Fruit fly (Drosophila melanogaster): Measurements from ENCODE around the gene CG15286.

Gene CG15286

DNA sequence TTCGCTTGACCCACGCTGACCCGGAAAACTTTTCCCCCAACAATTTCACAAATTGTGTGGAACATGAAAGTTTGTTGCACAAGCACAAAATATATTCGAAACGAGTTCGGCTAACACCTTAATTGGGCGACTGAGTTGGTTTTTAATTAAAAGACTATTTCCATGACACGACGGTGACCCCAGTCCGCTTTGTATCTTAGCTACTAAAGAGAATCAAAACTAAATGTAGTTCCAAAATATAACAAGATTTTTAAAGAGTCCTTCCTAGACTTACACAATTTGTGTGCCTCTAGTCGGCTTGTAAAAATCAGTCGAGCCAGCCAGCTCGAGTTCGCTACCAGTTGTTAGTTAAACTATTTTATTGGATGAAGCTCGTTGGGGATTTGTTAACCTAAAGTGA, at the start of gene CG15286:
CG15286 (plus strand) TSS at position 301 of the 400 bp plus-strand sequence.
- no peak for TF ChIP-seq h (optimal IDR thresholded peaks at IDR 0.05)
- no peak for TF ChIP-seq Sin3A (optimal IDR thresholded peaks at IDR 0.05)
- no peak for TF ChIP-seq insv (optimal IDR thresholded peaks at IDR 0.05)
- no peak for TF ChIP-seq ttk (optimal IDR thresholded peaks at IDR 0.05)
- no peak for TF ChIP-seq psq (optimal IDR thresholded peaks at IDR 0.05)
- no peak for TF ChIP-seq Myc (optimal IDR thresholded peaks at IDR 0.05)

DNA sequence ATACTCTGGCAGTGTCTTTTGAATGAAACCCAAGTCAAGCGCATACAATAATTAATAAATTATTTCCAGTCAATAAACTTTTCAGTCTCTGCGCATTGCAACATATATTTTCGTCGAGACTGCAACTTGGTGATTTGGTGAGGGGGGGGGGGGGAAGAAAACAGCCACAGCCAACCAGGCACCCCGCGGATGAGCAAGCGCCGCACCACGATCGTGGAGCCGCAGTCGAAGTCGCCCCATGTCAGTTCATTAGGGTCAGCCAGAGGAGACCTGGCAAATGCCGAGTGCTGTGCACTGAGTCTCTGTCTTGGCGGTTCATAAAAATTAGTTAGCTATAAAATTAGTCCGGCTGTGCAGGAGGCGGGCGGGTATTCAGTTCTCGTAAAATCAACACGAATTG, 45.3 kb upstream of the CG15286 start:
- TF ChIP-seq Myc (optimal IDR thresholded peaks at IDR 0.05) (no peak), ttk (optimal IDR thresholded peaks at IDR 0.05) (no peak), h (optimal IDR thresholded peaks at IDR 0.05) (no peak), insv (optimal IDR thresholded peaks at IDR 0.05) (no peak), Sin3A (optimal IDR thresholded peaks at IDR 0.05) (no peak), psq (optimal IDR thresholded peaks at IDR 0.05) (no peak)

DNA sequence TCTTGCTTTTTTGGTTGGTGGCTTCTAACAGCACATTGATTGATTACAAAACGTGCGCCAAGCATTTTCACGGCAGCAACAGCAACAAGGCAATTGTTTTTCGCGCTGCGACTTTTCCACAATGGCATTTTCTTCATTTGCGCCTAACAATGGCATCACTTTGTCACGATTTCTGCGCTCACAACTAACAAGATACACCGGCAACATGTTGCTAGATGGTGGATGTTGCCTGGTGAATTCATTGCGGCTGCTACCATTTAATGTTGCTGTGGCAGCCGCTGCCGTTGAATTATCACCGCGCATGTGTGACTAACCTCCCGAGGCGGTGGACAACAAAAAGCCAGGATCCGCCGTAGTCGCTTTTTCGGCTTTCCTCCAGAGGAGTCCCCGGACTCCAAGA, 44.1 kb upstream of the CG15286 start:
- no peak for TF ChIP-seq Myc (optimal IDR thresholded peaks at IDR 0.05)
- no peak for TF ChIP-seq h (optimal IDR thresholded peaks at IDR 0.05)
- TF ChIP-seq Sin3A (optimal IDR thresholded peaks at IDR 0.05), result no peak
- TF ChIP-seq insv (optimal IDR thresholded peaks at IDR 0.05), result no peak
- TF ChIP-seq psq (optimal IDR thresholded peaks at IDR 0.05), result no peak
- TF ChIP-seq ttk (optimal IDR thresholded peaks at IDR 0.05), result no peak

DNA sequence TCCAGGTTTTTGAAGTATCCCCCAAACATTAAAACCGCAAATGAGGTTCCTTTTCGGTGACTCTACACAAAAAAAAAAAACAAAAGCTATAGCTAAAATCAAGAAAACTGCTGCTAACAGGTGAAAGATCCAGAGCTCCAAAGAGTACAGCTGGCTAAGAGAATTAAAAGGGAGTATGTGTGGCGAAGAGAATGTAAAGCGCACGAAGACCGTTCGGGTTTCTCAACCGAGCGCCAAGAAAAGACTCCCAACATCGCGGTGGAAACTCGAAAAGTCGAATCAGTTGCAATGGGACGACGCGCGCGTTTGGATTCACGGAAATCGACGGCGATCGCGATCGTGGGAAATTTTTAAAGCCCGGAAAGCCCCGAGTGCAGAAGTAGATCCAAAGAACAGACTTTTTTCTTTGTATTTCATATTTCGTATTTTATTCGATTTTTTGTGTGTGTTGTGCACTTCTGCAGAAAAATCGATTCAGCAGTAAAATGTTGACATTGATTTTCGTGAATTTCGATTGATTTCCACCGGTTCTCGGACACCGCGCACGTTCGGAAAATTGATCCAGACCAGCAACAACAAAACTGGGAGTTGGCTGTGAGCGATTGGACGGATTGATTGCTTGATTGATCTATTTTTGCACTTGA, 37.2 kb upstream of the CG15286 start:
- TF ChIP-seq ttk (optimal IDR thresholded peaks at IDR 0.05) (no peak), Myc (optimal IDR thresholded peaks at IDR 0.05) (no peak), insv (optimal IDR thresholded peaks at IDR 0.05) (no peak), psq (optimal IDR thresholded peaks at IDR 0.05) (no peak), Sin3A (optimal IDR thresholded peaks at IDR 0.05) (no peak), h (optimal IDR thresholded peaks at IDR 0.05) (no peak)

DNA sequence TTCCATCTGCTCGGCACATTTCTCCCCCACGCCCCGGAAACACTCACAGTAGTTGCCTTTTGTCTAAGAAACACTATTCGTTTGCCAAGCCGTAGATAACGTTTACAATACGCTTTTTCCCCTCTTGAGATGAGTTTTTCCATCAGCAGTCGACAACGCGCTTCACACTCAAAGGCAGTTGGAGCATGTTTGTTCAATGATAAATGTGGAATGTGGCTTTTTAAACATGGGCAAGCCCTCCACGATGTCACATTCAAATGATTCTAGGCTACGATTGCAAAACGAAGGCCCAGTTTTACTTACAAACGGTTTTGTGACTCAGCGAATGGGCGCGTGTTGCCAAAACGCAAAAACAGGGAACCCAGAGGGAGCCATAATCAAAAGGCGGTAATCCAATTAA, 35.6 kb upstream of the CG15286 start:
- no peak for TF ChIP-seq h (optimal IDR thresholded peaks at IDR 0.05)
- TF ChIP-seq Myc (optimal IDR thresholded peaks at IDR 0.05), result no peak
- no peak for TF ChIP-seq ttk (optimal IDR thresholded peaks at IDR 0.05)
- TF ChIP-seq insv (optimal IDR thresholded peaks at IDR 0.05), result no peak
- TF ChIP-seq Sin3A (optimal IDR thresholded peaks at IDR 0.05), result no peak
- TF ChIP-seq psq (optimal IDR thresholded peaks at IDR 0.05), result no peak

DNA sequence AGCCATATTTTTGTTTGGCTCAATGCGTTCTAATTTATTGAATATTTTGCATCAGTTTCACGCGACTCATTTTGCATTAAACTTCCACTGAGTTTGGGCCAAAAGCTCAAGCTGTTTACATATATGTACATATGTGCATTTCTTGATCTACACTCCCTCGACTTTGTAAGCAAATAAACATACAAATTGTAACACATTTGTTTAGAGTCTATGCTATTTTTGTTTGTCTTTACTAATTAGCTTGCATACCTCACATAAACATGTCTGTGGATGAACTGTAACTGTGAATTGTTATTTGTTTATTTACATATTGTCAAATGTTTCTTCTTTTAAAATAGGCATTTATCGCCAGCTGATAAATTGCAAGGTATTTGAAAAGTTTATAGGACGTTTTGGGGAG, 30.5 kb upstream of the CG15286 start:
- TF ChIP-seq ttk (optimal IDR thresholded peaks at IDR 0.05) (no peak), Sin3A (optimal IDR thresholded peaks at IDR 0.05) (no peak), psq (optimal IDR thresholded peaks at IDR 0.05) (no peak), Myc (optimal IDR thresholded peaks at IDR 0.05) (no peak), h (optimal IDR thresholded peaks at IDR 0.05) (no peak), insv (optimal IDR thresholded peaks at IDR 0.05) (no peak)

DNA sequence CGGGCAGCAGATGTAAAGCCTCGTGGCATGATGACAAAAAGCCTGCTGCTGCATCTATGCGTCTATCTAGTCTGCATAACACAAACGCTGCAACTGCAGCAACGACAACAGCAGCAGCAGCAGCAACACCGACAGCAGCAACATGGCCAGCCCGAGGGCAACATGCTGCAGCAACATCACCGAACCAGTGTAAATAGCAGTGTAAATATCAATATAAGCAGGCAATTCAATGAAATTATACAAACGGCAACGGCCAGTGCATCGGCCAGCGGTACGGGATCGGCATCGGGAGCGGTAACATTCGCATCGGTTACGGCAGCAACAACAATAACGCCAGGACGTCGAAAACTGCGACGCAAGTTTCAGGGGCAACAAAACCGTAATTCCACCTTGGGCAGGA, 29.8 kb upstream of the CG15286 start:
- no peak for TF ChIP-seq ttk (optimal IDR thresholded peaks at IDR 0.05)
- no peak for TF ChIP-seq h (optimal IDR thresholded peaks at IDR 0.05)
- TF ChIP-seq Myc (optimal IDR thresholded peaks at IDR 0.05), result no peak
- TF ChIP-seq Sin3A (optimal IDR thresholded peaks at IDR 0.05), result no peak
- no peak for TF ChIP-seq psq (optimal IDR thresholded peaks at IDR 0.05)
- TF ChIP-seq insv (optimal IDR thresholded peaks at IDR 0.05), result no peak

DNA sequence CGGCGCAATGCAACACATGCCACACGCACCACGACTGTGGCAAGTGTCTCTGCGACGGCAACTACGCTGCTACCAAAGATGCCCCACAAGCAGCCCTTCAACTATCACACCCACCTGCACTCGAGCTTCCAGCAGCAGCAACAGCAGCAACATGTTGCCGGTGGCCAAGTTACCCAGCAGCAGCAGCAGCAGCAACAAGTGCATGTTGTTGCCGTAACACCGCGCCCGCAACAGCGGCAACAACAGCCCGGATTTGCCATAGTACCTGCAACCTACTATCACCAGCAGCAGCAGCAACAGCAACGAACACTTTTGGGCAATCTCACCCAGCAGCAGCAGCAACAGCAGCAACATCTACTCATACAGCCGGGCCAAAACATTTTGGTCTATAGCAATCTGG, 29.4 kb upstream of the CG15286 start:
- TF ChIP-seq Sin3A (optimal IDR thresholded peaks at IDR 0.05) (no peak), ttk (optimal IDR thresholded peaks at IDR 0.05) (no peak), psq (optimal IDR thresholded peaks at IDR 0.05) (no peak), insv (optimal IDR thresholded peaks at IDR 0.05) (no peak), h (optimal IDR thresholded peaks at IDR 0.05) (no peak), Myc (optimal IDR thresholded peaks at IDR 0.05) (no peak)

DNA sequence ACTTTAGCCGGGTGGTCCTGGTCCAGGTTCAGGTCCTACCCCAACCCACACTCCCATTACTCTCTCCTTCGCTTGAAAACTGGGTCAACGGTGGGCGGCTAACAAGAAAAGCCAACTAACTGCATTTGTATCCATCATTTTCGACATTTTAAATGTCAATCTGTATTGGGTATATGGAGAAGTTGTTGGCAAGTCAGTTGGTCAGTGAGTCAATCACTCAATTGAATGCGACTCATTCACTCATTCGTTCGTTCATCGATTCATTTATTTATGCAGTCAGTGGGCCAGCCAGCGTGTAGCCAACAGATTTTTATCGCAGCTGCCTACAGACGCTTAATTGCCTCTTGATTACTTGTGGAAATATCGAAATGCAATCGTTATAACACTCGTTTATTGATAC, 21.3 kb upstream of the CG15286 start:
- TF ChIP-seq Sin3A (optimal IDR thresholded peaks at IDR 0.05) (no peak), psq (optimal IDR thresholded peaks at IDR 0.05) (no peak)

DNA sequence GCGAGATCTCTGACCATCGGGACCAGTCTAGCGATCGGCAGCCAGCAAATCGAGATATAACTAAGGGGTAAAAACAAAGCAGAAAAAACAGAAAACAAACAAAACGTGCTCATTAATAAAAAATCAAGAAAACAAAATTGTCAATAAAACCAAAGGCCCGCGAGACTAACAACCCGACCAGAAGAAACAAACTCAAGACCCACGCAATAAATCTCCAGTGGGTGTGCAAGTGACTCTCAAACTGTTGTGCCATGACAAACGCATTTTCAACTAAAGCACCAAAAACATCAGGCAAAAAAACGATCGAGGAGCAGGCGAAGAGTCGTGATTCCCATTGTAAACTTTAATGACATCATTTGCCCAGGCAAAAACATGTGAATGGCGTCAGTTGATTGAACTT, 20.0 kb upstream of the CG15286 start:
- TF ChIP-seq h (optimal IDR thresholded peaks at IDR 0.05) (no peak), Myc (optimal IDR thresholded peaks at IDR 0.05) (no peak), Sin3A (optimal IDR thresholded peaks at IDR 0.05) (no peak), psq (optimal IDR thresholded peaks at IDR 0.05) (no peak), insv (optimal IDR thresholded peaks at IDR 0.05) (no peak)

DNA sequence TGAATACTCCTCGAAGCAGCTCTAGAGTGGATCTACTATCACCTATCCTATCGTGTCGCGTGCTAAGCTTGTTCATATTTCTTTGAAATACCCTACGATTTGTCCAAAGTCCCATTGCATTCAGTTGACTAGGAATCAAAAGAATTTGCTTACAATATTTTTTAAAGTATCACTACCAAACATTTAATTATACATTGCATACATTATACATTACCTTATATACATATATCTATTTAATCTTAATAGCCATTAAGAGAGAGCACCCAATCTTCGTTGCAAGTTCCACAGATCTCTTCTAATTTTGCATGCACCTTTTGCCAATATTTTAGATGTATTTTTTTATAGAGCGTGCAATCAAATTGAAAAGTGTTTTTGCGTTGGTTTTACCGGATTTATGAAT, 19.4 kb upstream of the CG15286 start:
- TF ChIP-seq h (optimal IDR thresholded peaks at IDR 0.05) (no peak), insv (optimal IDR thresholded peaks at IDR 0.05) (no peak), psq (optimal IDR thresholded peaks at IDR 0.05) (no peak), Sin3A (optimal IDR thresholded peaks at IDR 0.05) (no peak), ttk (optimal IDR thresholded peaks at IDR 0.05) (no peak), Myc (optimal IDR thresholded peaks at IDR 0.05) (no peak)

DNA sequence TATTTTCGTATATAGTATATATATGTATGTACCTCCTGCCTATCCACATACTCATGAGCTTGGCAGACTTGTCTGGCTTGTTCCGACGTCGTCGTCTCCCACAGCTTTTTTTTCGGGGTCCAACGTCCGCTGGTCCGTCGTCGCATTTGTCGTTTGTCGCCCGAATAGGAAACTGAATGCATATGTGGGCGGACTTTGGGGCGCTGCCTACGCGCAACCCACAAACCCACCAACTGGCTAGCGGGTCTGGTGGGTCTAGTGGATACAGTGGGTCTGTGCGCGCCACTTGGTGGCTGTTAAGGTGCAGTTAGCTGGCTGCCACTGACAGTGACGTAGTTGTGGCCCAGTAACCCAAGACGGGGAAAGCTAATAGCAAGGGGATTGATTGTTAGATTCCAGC, 19.0 kb upstream of the CG15286 start:
- TF ChIP-seq ttk (optimal IDR thresholded peaks at IDR 0.05) (no peak), Sin3A (optimal IDR thresholded peaks at IDR 0.05) (no peak), h (optimal IDR thresholded peaks at IDR 0.05) (no peak), psq (optimal IDR thresholded peaks at IDR 0.05) (no peak), insv (optimal IDR thresholded peaks at IDR 0.05) (no peak)

DNA sequence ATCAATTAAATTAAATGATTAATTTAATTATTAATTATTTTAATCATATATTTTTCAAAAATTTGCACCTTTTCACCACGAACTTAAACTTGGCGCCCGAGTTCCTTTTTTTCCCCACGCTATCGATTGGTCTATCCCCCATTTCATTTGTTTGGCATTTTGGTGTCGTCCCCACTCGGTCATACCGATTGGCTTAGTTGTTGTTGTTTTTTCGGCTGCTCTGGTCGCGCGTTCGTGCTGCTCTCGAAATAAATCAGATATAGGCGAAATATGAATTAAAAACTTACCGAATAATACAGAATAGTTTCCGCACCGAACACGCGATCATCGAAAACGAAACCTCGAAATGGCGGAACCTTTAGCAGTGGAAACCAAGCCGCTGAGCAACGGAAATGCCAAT, 4.1 kb upstream of the CG15286 start, which contains the start of gene CG33090:
CG33090 (plus strand) TSS at position 194 of the 400 bp plus-strand sequence.
- TF ChIP-seq Myc (optimal IDR thresholded peaks at IDR 0.05) (no peak), ttk (optimal IDR thresholded peaks at IDR 0.05) (no peak), h (optimal IDR thresholded peaks at IDR 0.05) (no peak), insv (optimal IDR thresholded peaks at IDR 0.05) (no peak), psq (optimal IDR thresholded peaks at IDR 0.05) (no peak), Sin3A (optimal IDR thresholded peaks at IDR 0.05) (no peak)
